Fruit fly (Drosophila melanogaster): ENCODE measurements around the gene Ack.

Ack gene

dm6 chr3L:4117493-4117892 is 9.5 kb downstream of the Ack start (continued):
- peak; percentile 74 for TF ChIP-seq CG13894 (tag; optimal IDR thresholded peaks at IDR 0.05)
- no peak for TF ChIP-seq Sry-δ (GFP tag; optimal IDR thresholded peaks at IDR 0.05)
- TF ChIP-seq CG30403 (GFP tag; optimal IDR thresholded peaks at IDR 0.05): no peak

dm6 chr3L:4118339-4118738 is 10.4 kb downstream of the Ack start:
- peak in 1 of 3 experiments; percentile 3 for TF ChIP-seq Stat92E (GFP tag; optimal IDR thresholded peaks at IDR 0.05)
- 0 out of 2 replicates have a peak, but pooled peaks have one; percentile 11 for TF ChIP-seq CG32772 (GFP tag; IDR thresholded peaks at IDR 0.05)
- no peak for TF ChIP-seq tna (GFP tag; IDR thresholded peaks at IDR 0.05; ENCODE audit: partially characterized antibody)
- no peak for TF ChIP-seq BEAF-32 (GFP tag; optimal IDR thresholded peaks at IDR 0.05)
- peak; percentile 47 for TF ChIP-seq Blimp-1 (GFP tag; optimal IDR thresholded peaks at IDR 0.05)

DNA sequence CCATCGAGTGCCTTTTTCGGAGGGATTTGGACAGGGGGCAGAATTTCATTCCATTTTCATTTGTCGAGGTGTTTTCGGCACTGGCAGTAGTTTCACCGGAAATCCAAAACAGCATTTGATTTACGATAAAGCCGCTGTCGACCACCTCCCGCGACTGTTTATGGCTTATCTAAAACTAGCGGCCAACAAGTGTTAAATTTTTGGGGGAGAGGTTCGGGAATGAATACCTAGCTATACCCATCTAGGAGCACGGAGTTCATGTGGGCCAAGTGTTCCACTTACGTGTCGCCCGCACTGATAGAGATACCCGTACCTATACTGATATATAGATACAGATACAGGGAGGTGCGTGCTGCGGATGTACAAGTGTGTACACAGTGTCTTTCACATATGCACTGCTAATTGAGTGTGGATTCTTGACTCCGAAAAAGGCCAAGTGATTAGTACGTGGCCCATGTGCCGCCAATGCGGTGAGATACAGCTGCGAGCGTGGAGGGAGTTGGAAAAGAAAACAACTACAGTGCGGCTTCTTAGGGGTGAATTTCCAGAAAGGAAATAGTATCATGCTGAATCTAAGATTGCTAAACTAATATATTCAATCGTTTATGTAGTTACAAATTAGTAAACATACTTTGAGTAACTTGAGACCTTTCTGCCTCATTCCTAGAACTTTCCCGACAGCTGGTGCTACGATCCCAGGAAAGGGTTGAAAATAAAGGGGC is 11.8 kb downstream of the Ack start:
- TF ChIP-seq CG14050 (GFP tag; IDR thresholded peaks at IDR 0.05) (no peak), CG15011 (GFP tag; optimal IDR thresholded peaks at IDR 0.05) (no peak), CG13123 (GFP tag; optimal IDR thresholded peaks at IDR 0.05) (no peak), chm (GFP tag; IDR thresholded peaks at IDR 0.05) (0 out of 2 replicates have a peak, but pooled peaks have one; percentile 9), CG10543 (GFP tag; optimal IDR thresholded peaks at IDR 0.05) (peak; percentile 23), Xbp1 (GFP tag; optimal IDR thresholded peaks at IDR 0.05) (peak; percentile 32), vnd (GFP tag; IDR thresholded peaks at IDR 0.05; ENCODE audit: partially characterized antibody) (no peak), pros (GFP tag; optimal IDR thresholded peaks at IDR 0.05) (peak; percentile 39), CG11398 (GFP tag; optimal IDR thresholded peaks at IDR 0.05) (no peak), CG18011 (GFP tag; optimal IDR thresholded peaks at IDR 0.05) (no peak), CG13775 (GFP tag; optimal IDR thresholded peaks at IDR 0.05) (no peak), crol (GFP tag; IDR thresholded peaks at IDR 0.05) (0 out of 2 replicates have a peak, but pooled peaks have one; percentile 12), CG7963 (GFP tag; IDR thresholded peaks at IDR 0.05; ENCODE audit: partially characterized antibody) (no peak), CG6689 (GFP tag; IDR thresholded peaks at IDR 0.05) (0 out of 2 replicates have a peak, but pooled peaks have one; percentile 11), CG4282 (GFP tag; optimal IDR thresholded peaks at IDR 0.05) (no peak), Jarid2 (GFP tag; optimal IDR thresholded peaks at IDR 0.05) (no peak), bowl (GFP tag; IDR thresholded peaks at IDR 0.05) (no peak), so (GFP tag; IDR thresholded peaks at IDR 0.05) (0 out of 3 replicates have a peak, but pooled peaks have one; percentile 11), CG10462 (GFP tag; optimal IDR thresholded peaks at IDR 0.05) (no peak), Mad (GFP tag; optimal IDR thresholded peaks at IDR 0.05) (no peak), Hmr (GFP tag; optimal IDR thresholded peaks at IDR 0.05) (peak; percentile 3), seq (GFP tag; IDR thresholded peaks at IDR 0.05) (no peak), CG15696 (tag; optimal IDR thresholded peaks at IDR 0.05) (no peak), tio (GFP tag; optimal IDR thresholded peaks at IDR 0.05) (no peak), Sry-δ (GFP tag; optimal IDR thresholded peaks at IDR 0.05) (no peak), CG8359 (GFP tag; optimal IDR thresholded peaks at IDR 0.05; ENCODE audit: borderline replicate concordance) (no peak), ara (GFP tag; IDR thresholded peaks at IDR 0.05) (0 out of 2 replicates have a peak, but pooled peaks have one; percentile 20), z (GFP tag; IDR thresholded peaks at IDR 0.05) (no peak; the same call in 2 of the 3 replicates), phol (tag; optimal IDR thresholded peaks at IDR 0.05) (peak; percentile 21), CG6254 (GFP tag; optimal IDR thresholded peaks at IDR 0.05) (peak; percentile 23), Dip3 (GFP tag; optimal IDR thresholded peaks at IDR 0.05) (no peak), CG10366 (GFP tag; IDR thresholded peaks at IDR 0.05) (no peak), CG1832 (GFP tag; optimal IDR thresholded peaks at IDR 0.05) (no peak), CG7928 (GFP tag; optimal IDR thresholded peaks at IDR 0.05) (no peak), CG12299 (tag; optimal IDR thresholded peaks at IDR 0.05) (no peak), CG4707 (GFP tag; optimal IDR thresholded peaks at IDR 0.05) (no peak), CG10267 (tag; optimal IDR thresholded peaks at IDR 0.05) (no peak), jigr1 (GFP tag; IDR thresholded peaks at IDR 0.05) (no peak)

Data from whole organism, embryonic.